Worm (Caenorhabditis elegans) whole organism, young adult: ENCODE measurements around the gene ZC477.2.

ENCODE experiments used
- K12H6.12 ChIP-seq: fragments of 200-800 bp; sonication (Bioruptor generic); optimal IDR thresholded peaks from 2 replicates; lab custom pipeline; 2018; ENCODE audit warnings: mild to moderate bottlenecking, missing genetic modification characterization, missing compliant biosample characterization
- ama-1 ChIP-seq, 3 experiments: fragments of 150-350 bp in 1 of 3; sonication (generic microtip) in 2 of 3; optimal IDR thresholded peaks; 2 replicates each; lab custom pipeline; 2014 to 2018; ENCODE audit warnings: missing biosample characterization in 2 of 3, missing genetic modification characterization in 2 of 3, missing genetic modification reagents in 2 of 3
- athp-1 ChIP-seq: sonication (generic microtip); optimal IDR thresholded peaks from 2 replicates; lab custom pipeline; 2017; ENCODE audit warnings: mild to moderate bottlenecking, missing genetic modification characterization, missing compliant biosample characterization
- cebp-2 ChIP-seq: fragments of 200-800 bp; sonication (Bioruptor generic); IDR thresholded peaks from 2 replicates; pipeline ENCODE4 v1.3.6; 2022; ENCODE audit warnings: missing genetic modification characterization, missing compliant biosample characterization
- dpl-1 ChIP-seq: fragments of 150-350 bp; optimal IDR thresholded peaks from 2 replicates; lab custom pipeline; 2014; ENCODE audit warnings: missing biosample characterization, missing genetic modification reagents, missing genetic modification characterization
- egl-18 ChIP-seq: fragments of 200-800 bp; sonication (Bioruptor generic); IDR thresholded peaks from 2 replicates; pipeline ENCODE4 v1.3.6; 2022; ENCODE audit warnings: missing genetic modification reagents, missing genetic modification characterization, missing compliant biosample characterization
- ets-4 ChIP-seq: fragments of 200-800 bp; sonication (Bioruptor generic); optimal IDR thresholded peaks from 2 replicates; lab custom pipeline; 2018; ENCODE audit warnings: mild to moderate bottlenecking, missing genetic modification characterization, missing compliant biosample characterization
- lag-1 ChIP-seq: fragments of 200-800 bp; sonication (Bioruptor generic); IDR thresholded peaks from 2 replicates; pipeline ENCODE4 v1.3.6; 2022; ENCODE audit warnings: missing genetic modification reagents, missing genetic modification characterization, missing compliant biosample characterization
- nfyb-1 ChIP-seq: fragments of 200-800 bp; sonication (Bioruptor generic); IDR thresholded peaks from 2 replicates; pipeline ENCODE4 v1.3.6; 2022; ENCODE audit warnings: missing genetic modification reagents, missing genetic modification characterization, missing compliant biosample characterization
- unc-130 ChIP-seq: sonication (generic microtip); optimal IDR thresholded peaks from 2 replicates; lab custom pipeline; 2016; ENCODE audit warnings: missing genetic modification reagents, missing genetic modification characterization, missing compliant biosample characterization
- unc-62 ChIP-seq: fragments of 150-350 bp; optimal IDR thresholded peaks from 2 replicates; lab custom pipeline; 2014; ENCODE audit warnings: missing biosample characterization, missing genetic modification reagents, missing genetic modification characterization
- ztf-22 ChIP-seq: fragments of 200-800 bp; sonication (Bioruptor generic); optimal IDR thresholded peaks from 2 replicates; lab custom pipeline; 2018; ENCODE audit warnings: mild to moderate bottlenecking, missing genetic modification characterization, moderate library complexity, missing compliant biosample characterization

ce11 chrIV:7083382-7083784, 24.6 kb upstream of the ZC477.2 start, which contains the start of gene Y43B11AR.3:
- TF ChIP-seq dpl-1 (GFP tag; lab: Kevin White, UChicago) (no peak), unc-62 (GFP tag; lab: Kevin White, UChicago) (no peak), ztf-22 (GFP tag; lab: Kevin White, UChicago) (no peak), lag-1 (no peak), ets-4 (peak; percentile 21), cebp-2 (GFP tag; lab: Robert Waterston, UW) (peak; percentile 96), K12H6.12 (tag; lab: Kevin White, UChicago) (no peak), ama-1 (optimal IDR thresholded peaks at IDR 0.05; lab: Kevin White, UChicago) (no peak), ama-1 (GFP tag; optimal IDR thresholded peaks at IDR 0.05; lab: Kevin White, UChicago) (peak in 1 of 2 experiments; percentile 90), athp-1 (peak; percentile 83), egl-18 (GFP tag; lab: Robert Waterston, UW) (no peak), unc-130 (GFP tag; lab: Kevin White, UChicago) (peak; percentile 86), nfyb-1 (GFP tag; lab: Robert Waterston, UW) (peak; percentile 89)
